Fruit fly (Drosophila melanogaster): ENCODE results near the gene TyrRII.

DNA sequence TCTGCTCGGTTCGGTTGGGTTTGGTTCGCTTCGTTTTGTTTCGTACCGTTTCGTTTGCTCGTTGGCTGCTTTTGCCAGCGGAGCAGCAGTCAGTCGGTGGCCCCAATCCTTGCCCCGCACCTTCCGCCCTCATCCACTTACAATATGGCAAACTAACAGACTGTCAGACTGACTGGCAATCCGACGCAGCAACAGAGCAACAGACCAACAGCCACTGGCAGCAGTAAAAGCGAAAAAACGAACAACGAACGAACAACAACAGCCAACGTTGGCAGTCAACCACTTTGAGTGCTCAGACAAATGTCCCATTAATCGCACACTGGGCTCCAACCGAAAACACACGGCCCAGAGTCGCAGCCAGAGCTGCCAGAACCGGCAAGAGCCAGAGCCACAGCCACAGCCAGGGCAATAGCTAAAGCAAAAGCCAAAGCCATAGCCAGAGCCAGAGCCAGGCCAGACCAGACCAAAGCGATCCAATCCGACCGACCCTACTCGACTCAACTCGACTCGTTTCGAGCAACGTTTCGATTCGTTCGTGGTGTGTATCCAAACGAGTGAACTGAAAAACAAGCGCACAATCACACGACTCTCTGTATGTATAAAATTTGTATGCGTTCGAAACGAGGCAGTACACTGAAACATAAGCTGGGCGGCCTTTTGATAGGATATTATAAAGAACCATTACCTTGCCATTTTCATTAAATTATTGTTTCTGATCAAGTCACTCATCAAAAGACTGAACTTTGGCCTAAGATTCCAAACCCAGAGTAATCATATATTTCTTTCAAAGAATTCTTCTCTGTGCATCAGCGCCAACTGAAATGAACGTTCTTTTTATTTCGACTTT, 32.5 kb upstream of the TyrRII start:
- no peak for TF ChIP-seq CTCF (optimal IDR thresholded peaks at IDR 0.05)
- no peak for TF ChIP-seq CG8478 (optimal IDR thresholded peaks at IDR 0.05)
